Worm (Caenorhabditis elegans) whole organism, L4 larva: ENCODE measurements around the gene F14H3.6.

Source experiments
- F44E2.7 ChIP-seq: fragments of 200-800 bp; sonication (Bioruptor generic); IDR thresholded peaks from 2 replicates; pipeline ENCODE4 v2.1.2; 2022; ENCODE audit warnings: missing genetic modification characterization, missing compliant biosample characterization
- ama-1 ChIP-seq: fragments of 150-350 bp; optimal IDR thresholded peaks from 2 replicates; lab custom pipeline; 2014; ENCODE audit warnings: inconsistent platforms, mixed read lengths
- ceh-28 ChIP-seq: fragments of 150-350 bp; optimal IDR thresholded peaks from 2 replicates; lab custom pipeline; 2014; ENCODE audit warnings: missing biosample characterization, missing genetic modification reagents, missing genetic modification characterization
- ceh-32 ChIP-seq: sonication (generic microtip); optimal IDR thresholded peaks from 2 replicates; lab custom pipeline; 2016; ENCODE audit warnings: mild to moderate bottlenecking, missing genetic modification characterization, missing compliant biosample characterization; ENCODE audit not compliant: poor library complexity
- lin-29 ChIP-seq: fragments of 200-800 bp; sonication (Bioruptor generic); IDR thresholded peaks from 2 replicates; pipeline ENCODE4 v1.3.6; 2022; ENCODE audit warnings: missing genetic modification reagents, missing genetic modification characterization, missing compliant biosample characterization
- mep-1 ChIP-seq: fragments of 150-350 bp; sonication (generic microtip); optimal IDR thresholded peaks from 3 replicates; lab custom pipeline; 2014; ENCODE audit warnings: missing biosample characterization, missing genetic modification characterization
- nhr-237 ChIP-seq: sonication (generic microtip); optimal IDR thresholded peaks from 2 replicates; lab custom pipeline; 2017; ENCODE audit warnings: missing biosample characterization, missing genetic modification characterization
- nhr-28 ChIP-seq: fragments of 150-350 bp; optimal IDR thresholded peaks from 2 replicates; lab custom pipeline; 2014; ENCODE audit warnings: missing biosample characterization, missing genetic modification characterization
- set-16 ChIP-seq: fragments of 200-800 bp; sonication (Bioruptor generic); IDR thresholded peaks from 2 replicates; pipeline ENCODE4 v1.3.6; 2022; ENCODE audit warnings: missing genetic modification reagents, missing genetic modification characterization, missing compliant biosample characterization
- unc-39 ChIP-seq: sonication (generic microtip); optimal IDR thresholded peaks from 2 replicates; lab custom pipeline; 2017; ENCODE audit warnings: missing biosample characterization, missing genetic modification characterization
- unc-62 ChIP-seq, 3 experiments: fragments of 150-350 bp in 1 of 3; sonication (generic microtip); optimal IDR thresholded peaks in 2 of 3; peaks in 1 of 3; 1 replicate in 1 of 3; 2 replicates in 2 of 3; lab custom pipeline; 2014 to 2017; ENCODE audit warnings: missing biosample characterization in 3 of 3, missing genetic modification characterization in 3 of 3, missing genetic modification reagents in 3 of 3, missing genotype in 1 of 3
- ztf-11 ChIP-seq: fragments of 150-350 bp; optimal IDR thresholded peaks from 2 replicates; lab custom pipeline; 2014; ENCODE audit warnings: missing biosample characterization, missing genetic modification characterization

DNA sequence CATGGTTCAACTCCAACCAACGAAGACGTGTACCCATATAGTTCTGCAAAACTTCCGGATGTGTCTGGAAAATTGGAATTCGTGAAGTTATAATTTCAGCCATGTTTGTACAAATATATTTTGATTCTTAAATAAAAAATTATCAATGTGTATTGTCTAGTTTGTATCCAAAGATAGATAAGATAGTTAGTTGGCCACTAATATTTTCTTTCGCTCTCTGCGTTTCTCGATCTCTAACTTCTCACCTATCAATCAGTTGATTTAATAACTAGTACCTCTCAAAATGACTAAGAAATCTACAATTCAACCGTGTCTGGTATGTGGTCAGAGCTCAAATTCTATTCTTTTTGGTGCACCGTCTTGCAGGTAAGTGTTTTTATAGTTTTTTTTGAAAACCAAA is 12.5 kb upstream of the F14H3.6 start, which contains the start of gene nhr-176:
- TF ChIP-seq lin-29 (GFP tag; lab: Robert Waterston, UW) = no peak
- TF ChIP-seq mep-1 (tag; lab: Kevin White, UChicago) = no peak
- TF ChIP-seq nhr-237 = no peak
- TF ChIP-seq ztf-11 (tag; lab: Kevin White, UChicago) = no peak
- TF ChIP-seq F44E2.7 = no peak
- TF ChIP-seq nhr-28 = peak; percentile 89
- TF ChIP-seq unc-62 (GFP tag; optimal IDR thresholded peaks at IDR 0.05 in 1 of 2; lab: Kevin White, UChicago) = peak in 1 of 2 experiments; percentile 62
- no peak for TF ChIP-seq unc-62 (tag; optimal IDR thresholded peaks at IDR 0.05; lab: Kevin White, UChicago)
- TF ChIP-seq set-16 (GFP tag; lab: Robert Waterston, UW) = no peak
- TF ChIP-seq ceh-28 = no peak
- no peak for TF ChIP-seq unc-39 (tag; lab: Kevin White, UChicago)
- TF ChIP-seq ama-1 (lab: Kevin White, UChicago) = no peak
- TF ChIP-seq ceh-32 (tag; lab: Kevin White, UChicago) = no peak
